Fruit fly (Drosophila melanogaster) whole organism, embryonic: ENCODE data around the gene CG43675.
A peak's percentile ranks its signal among the peaks of the same experiment; 100 is the strongest.

ENCODE experiments used
- Antp ChIP-seq: fragments of 200-800 bp; sonication (Bioruptor generic); optimal IDR thresholded peaks from 3 replicates; lab custom pipeline; 2016; ENCODE audit warnings: missing biosample characterization, missing genetic modification characterization
- CG10267 ChIP-seq: fragments of 200-800 bp; sonication (Bioruptor generic); optimal IDR thresholded peaks from 2 replicates; lab custom pipeline; 2018; ENCODE audit warnings: missing biosample characterization, mild to moderate bottlenecking, missing genetic modification characterization, moderate library complexity
- CG10431 ChIP-seq: fragments of 200-800 bp; sonication (Bioruptor generic); optimal IDR thresholded peaks from 3 replicates; lab custom pipeline; 2018; ENCODE audit warnings: missing biosample characterization, mild to moderate bottlenecking, missing genetic modification characterization
- CG11456 ChIP-seq: fragments of 200-800 bp; sonication (Bioruptor generic); IDR thresholded peaks from 3 replicates; pipeline ENCODE4 v1.3.6; 2022; ENCODE audit warnings: missing biosample characterization, missing genetic modification characterization
- CG11723 ChIP-seq: fragments of 200-800 bp; sonication (Bioruptor generic); optimal IDR thresholded peaks from 2 replicates; lab custom pipeline; 2017; ENCODE audit warnings: missing biosample characterization, mild to moderate bottlenecking, missing genetic modification characterization
- CG13775 ChIP-seq: fragments of 200-800 bp; sonication (Bioruptor generic); optimal IDR thresholded peaks from 3 replicates; lab custom pipeline; 2017; ENCODE audit warnings: missing biosample characterization, mild to moderate bottlenecking, missing genetic modification characterization
- CG15696 ChIP-seq: fragments of 200-800 bp; sonication (Bioruptor generic); optimal IDR thresholded peaks from 2 replicates; lab custom pipeline; 2019; ENCODE audit warnings: missing biosample characterization, mild to moderate bottlenecking, missing genetic modification characterization, moderate library complexity
- CG17361 ChIP-seq: fragments of 200-800 bp; sonication (Bioruptor generic); IDR thresholded peaks from 3 replicates; pipeline ENCODE4 v1.3.6; 2022; ENCODE audit warnings: missing biosample characterization, missing genetic modification characterization
- CG17829 ChIP-seq: fragments of 200-800 bp; optimal IDR thresholded peaks from 2 replicates; lab custom pipeline; 2019; ENCODE audit warnings: missing biosample characterization, mild to moderate bottlenecking, missing genetic modification characterization, moderate library complexity
- CG18262 ChIP-seq: fragments of 200-800 bp; optimal IDR thresholded peaks from 3 replicates; lab custom pipeline; 2019; ENCODE audit warnings: missing biosample characterization, mild to moderate bottlenecking, missing genetic modification characterization, moderate library complexity
- CG2712 ChIP-seq: fragments of 200-800 bp; optimal IDR thresholded peaks from 3 replicates; lab custom pipeline; 2019; ENCODE audit warnings: missing biosample characterization, mild to moderate bottlenecking, missing genetic modification characterization, moderate library complexity
- CG30403 ChIP-seq: fragments of 200-800 bp; sonication (Bioruptor generic); optimal IDR thresholded peaks from 3 replicates; lab custom pipeline; 2016; ENCODE audit warnings: missing biosample characterization, missing genetic modification characterization
- CG31441 ChIP-seq: fragments of 200-800 bp; sonication (Bioruptor generic); IDR thresholded peaks from 2 replicates; pipeline ENCODE4 v1.3.6; 2022; ENCODE audit warnings: missing biosample characterization, missing genetic modification characterization
- CG33557 ChIP-seq: fragments of 200-800 bp; sonication (Bioruptor generic); optimal IDR thresholded peaks from 2 replicates; lab custom pipeline; 2019; ENCODE audit warnings: missing biosample characterization, mild to moderate bottlenecking, missing genetic modification characterization, moderate library complexity
- CG7357 ChIP-seq: fragments of 200-800 bp; sonication (Bioruptor generic); IDR thresholded peaks from 3 replicates; pipeline ENCODE4 v1.3.6; 2022; ENCODE audit warnings: missing biosample characterization, missing genetic modification characterization
- CG8924 ChIP-seq: fragments of 200-800 bp; optimal IDR thresholded peaks from 3 replicates; lab custom pipeline; 2019; ENCODE audit warnings: missing biosample characterization, mild to moderate bottlenecking, missing genetic modification characterization, moderate library complexity
- Camta ChIP-seq: fragments of 200-800 bp; sonication (Bioruptor generic); optimal IDR thresholded peaks from 2 replicates; lab custom pipeline; 2016; ENCODE audit warnings: missing biosample characterization, missing genetic modification characterization
- D ChIP-seq, 2 experiments: fragments of 200-800 bp in 1 of 2; fragments of >200 bp in 1 of 2; sonication (Bioruptor generic) in 1 of 2; optimal IDR thresholded peaks; 2 replicates in 1 of 2; 3 replicates in 1 of 2; lab custom pipeline; 2017; ENCODE audit warnings: mild to moderate bottlenecking in 1 of 2, missing biosample characterization in 1 of 2, missing genetic modification characterization in 1 of 2, missing genetic modification reagents in 1 of 2
- HLH4C ChIP-seq: fragments of 200-800 bp; sonication (Bioruptor generic); IDR thresholded peaks from 3 replicates; pipeline ENCODE4 v1.3.6; 2022; ENCODE audit warnings: missing biosample characterization, missing genetic modification characterization; ENCODE audit not compliant: partially characterized antibody
- HLHmδ ChIP-seq: fragments of 200-800 bp; sonication (Bioruptor generic); optimal IDR thresholded peaks from 2 replicates; lab custom pipeline; 2018; ENCODE audit warnings: missing biosample characterization, mild to moderate bottlenecking, missing genetic modification characterization, moderate library complexity
- Hr78 ChIP-seq, 2 experiments: fragments of 200-800 bp in 1 of 2; fragments of >200 bp in 1 of 2; sonication (Bioruptor generic) in 1 of 2; optimal IDR thresholded peaks; 2 replicates each; lab custom pipeline; 2017 to 2019; ENCODE audit warnings: missing biosample characterization in 2 of 2, missing genetic modification characterization in 2 of 2, mild to moderate bottlenecking in 1 of 2, moderate library complexity in 1 of 2
- Hsf ChIP-seq: fragments of 200-800 bp; sonication (Bioruptor generic); optimal IDR thresholded peaks from 3 replicates; lab custom pipeline; 2016; ENCODE audit warnings: missing biosample characterization, missing genetic modification characterization
- MESR4 ChIP-seq: fragments of 200-800 bp; sonication (Bioruptor generic); optimal IDR thresholded peaks from 2 replicates; lab custom pipeline; 2018; ENCODE audit warnings: missing biosample characterization, mild to moderate bottlenecking, missing genetic modification characterization, moderate library complexity
- NfI ChIP-seq: fragments of 200-800 bp; sonication (Bioruptor generic); optimal IDR thresholded peaks from 3 replicates; lab custom pipeline; 2018; ENCODE audit warnings: missing biosample characterization, mild to moderate bottlenecking, missing genetic modification characterization, moderate library complexity
- Oli ChIP-seq: fragments of 200-800 bp; sonication (Bioruptor generic); optimal IDR thresholded peaks from 2 replicates; lab custom pipeline; 2018; ENCODE audit warnings: missing biosample characterization, mild to moderate bottlenecking, missing genetic modification characterization, moderate library complexity
- Poxn ChIP-seq: fragments of 200-800 bp; sonication (Bioruptor generic); IDR thresholded peaks from 2 replicates; pipeline ENCODE4 v1.3.6; 2022; ENCODE audit warnings: missing biosample characterization, missing genetic modification characterization
- TFAM ChIP-seq: fragments of 200-800 bp; sonication (Bioruptor generic); optimal IDR thresholded peaks from 2 replicates; lab custom pipeline; 2017; ENCODE audit warnings: missing biosample characterization, missing genetic modification characterization, inconsistent platforms
- bowl ChIP-seq: fragments of 200-800 bp; sonication (Bioruptor generic); IDR thresholded peaks from 2 replicates; pipeline ENCODE4 v1.3.6; 2022; ENCODE audit warnings: missing biosample characterization, missing genetic modification characterization
- bsh ChIP-seq, 2 experiments: fragments of 200-800 bp; sonication (Bioruptor generic); optimal IDR thresholded peaks; 2 replicates each; lab custom pipeline; 2017 to 2018; ENCODE audit warnings: mild to moderate bottlenecking in 2 of 2, missing biosample characterization in 2 of 2, missing genetic modification characterization in 2 of 2, moderate library complexity in 1 of 2
- ci ChIP-seq: fragments of 200-800 bp; sonication (Bioruptor generic); IDR thresholded peaks from 3 replicates; pipeline ENCODE4 v1.3.6; 2022; ENCODE audit warnings: missing biosample characterization, missing genetic modification characterization
- corto ChIP-seq: fragments of 200-800 bp; sonication (Bioruptor generic); optimal IDR thresholded peaks from 2 replicates; lab custom pipeline; 2016; ENCODE audit warnings: missing biosample characterization, mild to moderate bottlenecking, missing genetic modification characterization, moderate library complexity
- exex ChIP-seq: fragments of 200-800 bp; sonication (Bioruptor generic); optimal IDR thresholded peaks from 4 replicates; lab custom pipeline; 2018; ENCODE audit warnings: missing biosample characterization, mild to moderate bottlenecking, missing genetic modification characterization, moderate library complexity
- fd96Cb ChIP-seq: fragments of 200-800 bp; sonication (Bioruptor generic); optimal IDR thresholded peaks from 2 replicates; lab custom pipeline; 2018; ENCODE audit warnings: missing biosample characterization, mild to moderate bottlenecking, missing genetic modification characterization, moderate library complexity
- fu2 ChIP-seq: fragments of 200-800 bp; sonication (Bioruptor generic); optimal IDR thresholded peaks from 2 replicates; lab custom pipeline; 2016; ENCODE audit warnings: missing biosample characterization, missing genetic modification characterization
- grau ChIP-seq: fragments of 200-800 bp; optimal IDR thresholded peaks from 3 replicates; lab custom pipeline; 2019; ENCODE audit warnings: missing biosample characterization, mild to moderate bottlenecking, missing genetic modification characterization, moderate library complexity
- gsb-n ChIP-seq: fragments of 200-800 bp; sonication (Bioruptor generic); optimal IDR thresholded peaks from 3 replicates; lab custom pipeline; 2018; ENCODE audit warnings: missing biosample characterization, mild to moderate bottlenecking, missing genetic modification characterization
- lilli ChIP-seq: fragments of 200-800 bp; sonication (Bioruptor generic); optimal IDR thresholded peaks from 3 replicates; lab custom pipeline; 2016; ENCODE audit warnings: missing biosample characterization, missing genetic modification characterization
- lmd ChIP-seq: fragments of 200-800 bp; sonication (Bioruptor generic); IDR thresholded peaks from 2 replicates; pipeline ENCODE4 v1.3.6; 2022; ENCODE audit warnings: missing biosample characterization, missing genetic modification characterization
- peb ChIP-seq: fragments of 200-800 bp; sonication (Bioruptor generic); IDR thresholded peaks from 2 replicates; pipeline ENCODE4 v1.3.6; 2022; ENCODE audit warnings: missing biosample characterization, missing genetic modification characterization
- prd ChIP-seq, 3 experiments: fragments of >200 bp in 2 of 3; fragments of 200-800 bp in 1 of 3; sonication (Bioruptor generic) in 1 of 3; optimal IDR thresholded peaks in 2 of 3; IDR thresholded peaks in 1 of 3; 2 replicates in 2 of 3; 3 replicates in 1 of 3; pipeline versions ENCODE4 v1.3.6 to Lab custom; 2017 to 2022; ENCODE audit warnings: missing biosample characterization in 1 of 3, missing genetic modification characterization in 1 of 3
- pros ChIP-seq: fragments of 200-800 bp; sonication (Bioruptor generic); optimal IDR thresholded peaks from 3 replicates; lab custom pipeline; 2019; ENCODE audit warnings: missing biosample characterization, mild to moderate bottlenecking, missing genetic modification characterization, moderate library complexity
- psq ChIP-seq: fragments of 200-800 bp; sonication (Bioruptor generic); optimal IDR thresholded peaks from 2 replicates; lab custom pipeline; 2017; ENCODE audit warnings: missing biosample characterization, missing genetic modification characterization
- row ChIP-seq: fragments of 200-800 bp; sonication (Bioruptor generic); IDR thresholded peaks from 3 replicates; pipeline ENCODE4 v1.3.6; 2022; ENCODE audit warnings: missing biosample characterization, missing genetic modification characterization
- sens ChIP-seq: fragments of 200-800 bp; sonication (Bioruptor generic); peaks from one replicate; lab custom pipeline; 2016; ENCODE audit warnings: missing biosample characterization, missing genetic modification characterization
- tio ChIP-seq: fragments of 200-800 bp; sonication (Bioruptor generic); optimal IDR thresholded peaks from 2 replicates; lab custom pipeline; 2017; ENCODE audit warnings: missing biosample characterization, missing genetic modification characterization, inconsistent platforms
- tup ChIP-seq: fragments of 200-800 bp; sonication (Bioruptor generic); optimal IDR thresholded peaks from 2 replicates; lab custom pipeline; 2016; ENCODE audit warnings: missing biosample characterization, mild to moderate bottlenecking, missing genetic modification characterization, moderate library complexity
- usp ChIP-seq: fragments of >200 bp; optimal IDR thresholded peaks from 2 replicates; lab custom pipeline; 2017; ENCODE audit warnings: missing biosample characterization, missing genetic modification characterization
- zf30C ChIP-seq: fragments of 200-800 bp; sonication (Bioruptor generic); optimal IDR thresholded peaks from 3 replicates; lab custom pipeline; 2018; ENCODE audit warnings: missing biosample characterization, mild to moderate bottlenecking, missing genetic modification characterization

CG43675 gene

dm6 chr3R:9347702-9348378, 7.5 kb upstream of the CG43675 start (continued):
- TF ChIP-seq zf30C (GFP tag; lab: Kevin White, UChicago) (peak; percentile 73), CG31441 (GFP tag; lab: Robert Waterston, UW) (0 out of 2 replicates have a peak, but pooled peaks have one; percentile 39), MESR4 (GFP tag; lab: Kevin White, UChicago) (no peak), CG11723 (GFP tag; lab: Kevin White, UChicago) (no peak), Hsf (peak; percentile 7), peb (GFP tag; lab: Robert Waterston, UW) (0 out of 2 replicates have a peak, but pooled peaks have one; percentile 9), CG11456 (GFP tag; lab: Robert Waterston, UW) (no peak), CG2712 (peak; percentile 29), CG10267 (tag; lab: Kevin White, UChicago) (peak; percentile 20), lilli (peak; percentile 40), CG17829 (tag; lab: Kevin White, UChicago) (peak; percentile 46), pros (GFP tag; lab: Kevin White, UChicago) (peak; percentile 91), sens (GFP tag; lab: Kevin White, UChicago) (peak; percentile 47), corto (GFP tag; lab: Kevin White, UChicago) (peak; percentile 11), grau (peak; percentile 21), TFAM (no peak), NfI (GFP tag; lab: Kevin White, UChicago) (no peak), fd96Cb (tag; lab: Kevin White, UChicago) (peak; percentile 25), exex (tag; lab: Kevin White, UChicago) (no peak), Hr78 (GFP tag; optimal IDR thresholded peaks at IDR 0.05; lab: Kevin White, UChicago) (no peak), CG8924 (tag; lab: Kevin White, UChicago) (no peak), CG15696 (tag; lab: Kevin White, UChicago) (peak; percentile 41), ci (GFP tag; lab: Robert Waterston, UW) (0 out of 3 replicates have a peak, but pooled peaks have one; percentile 13), Oli (tag; lab: Kevin White, UChicago) (peak; percentile 31), lmd (GFP tag; lab: Robert Waterston, UW) (0 out of 2 replicates have a peak, but pooled peaks have one; percentile 9), usp (no peak), CG7357 (no peak), HLHmδ (GFP tag; lab: Kevin White, UChicago) (no peak), Camta (GFP tag; lab: Kevin White, UChicago) (no peak), CG13775 (GFP tag; lab: Kevin White, UChicago) (peak; percentile 9), fu2 (GFP tag; lab: Kevin White, UChicago) (no peak), bowl (no peak), tup (GFP tag; lab: Kevin White, UChicago) (no peak), CG33557 (peak; percentile 28), CG30403 (GFP tag; lab: Kevin White, UChicago) (peak; percentile 19), row (GFP tag; lab: Robert Waterston, UW) (0 out of 3 replicates have a peak, but pooled peaks have one; percentile 31), CG17361 (GFP tag; lab: Robert Waterston, UW) (peak; percentile 37; the same call in 1 of the 3 replicates), prd (optimal IDR thresholded peaks at IDR 0.05; lab: Kevin White, UChicago) (no peak), prd (GFP tag; IDR thresholded peaks at IDR 0.05; lab: Robert Waterston, UW) (peak; percentile 48; the same call in 2 of the 3 replicates), Poxn (GFP tag; lab: Robert Waterston, UW) (no peak), Antp (no peak), gsb-n (tag; lab: Kevin White, UChicago) (no peak), HLH4C (no peak), bsh (GFP tag; optimal IDR thresholded peaks at IDR 0.05; lab: Kevin White, UChicago) (peak; percentile 31 to 77), D (optimal IDR thresholded peaks at IDR 0.05; lab: Kevin White, UChicago) (no peak), D (GFP tag; optimal IDR thresholded peaks at IDR 0.05; lab: Kevin White, UChicago) (no peak), tio (GFP tag; lab: Kevin White, UChicago) (peak; percentile 20), psq (GFP tag; lab: Kevin White, UChicago) (peak; percentile 4), CG10431 (no peak), CG18262 (tag; lab: Kevin White, UChicago) (peak; percentile 51)
